Fruit fly (Drosophila melanogaster) whole organism, embryonic: Measurements from ENCODE around the gene Lamtor3.

ENCODE experiments used
- Atf6 ChIP-seq: fragments of 200-800 bp; sonication (Bioruptor generic); IDR thresholded peaks from 2 replicates; pipeline ENCODE4 v1.3.6; 2022; ENCODE audit warnings: missing biosample characterization, missing genetic modification characterization
- Awh ChIP-seq: fragments of 200-800 bp; sonication (Bioruptor generic); IDR thresholded peaks from 2 replicates; pipeline ENCODE4, ENCODE4 v1.3.6; 2022; ENCODE audit warnings: missing biosample characterization, missing genetic modification characterization
- CG10209 ChIP-seq: fragments of 200-800 bp; sonication (Bioruptor generic); optimal IDR thresholded peaks from 3 replicates; lab custom pipeline; 2017; ENCODE audit warnings: missing biosample characterization, mild to moderate bottlenecking, missing genetic modification characterization, missing genetic modification reagents
- CG11398 ChIP-seq: fragments of 200-800 bp; sonication (Bioruptor generic); optimal IDR thresholded peaks from 2 replicates; lab custom pipeline; 2016; ENCODE audit warnings: missing biosample characterization, missing genetic modification characterization
- CG13424 ChIP-seq: fragments of 200-800 bp; sonication (Bioruptor generic); optimal IDR thresholded peaks from 2 replicates; lab custom pipeline; 2019; ENCODE audit warnings: missing biosample characterization, mild to moderate bottlenecking, missing genetic modification characterization, moderate library complexity
- CG13894 ChIP-seq: fragments of 200-800 bp; sonication (Bioruptor generic); optimal IDR thresholded peaks from 3 replicates; lab custom pipeline; 2018; ENCODE audit warnings: missing biosample characterization, mild to moderate bottlenecking, missing genetic modification characterization, moderate library complexity
- CG14014 ChIP-seq: fragments of 200-800 bp; sonication (Bioruptor generic); IDR thresholded peaks from 2 replicates; pipeline ENCODE4 v1.3.6; 2022; ENCODE audit warnings: missing biosample characterization, missing genetic modification characterization
- CG14667 ChIP-seq: fragments of 200-800 bp; sonication (Bioruptor generic); IDR thresholded peaks from 2 replicates; pipeline ENCODE4 v1.3.6; 2022; ENCODE audit warnings: missing biosample characterization, missing genetic modification characterization
- CG17612 ChIP-seq: fragments of 200-800 bp; sonication (Bioruptor generic); IDR thresholded peaks from 2 replicates; pipeline ENCODE4 v1.3.6; 2022; ENCODE audit warnings: missing biosample characterization, missing genetic modification characterization
- CG18599 ChIP-seq: fragments of 200-800 bp; sonication (Bioruptor generic); optimal IDR thresholded peaks from 3 replicates; lab custom pipeline; 2017; ENCODE audit warnings: missing biosample characterization, missing genetic modification characterization, mild to moderate bottlenecking, moderate library complexity, missing genetic modification reagents
- CG2875 ChIP-seq: fragments of 200-800 bp; sonication (Bioruptor generic); optimal IDR thresholded peaks from 2 replicates; lab custom pipeline; 2017; ENCODE audit warnings: missing biosample characterization, mild to moderate bottlenecking, missing genetic modification characterization, missing genetic modification reagents
- CG4404 ChIP-seq: fragments of 200-800 bp; sonication (Bioruptor generic); IDR thresholded peaks from 2 replicates; pipeline ENCODE4 v1.3.6; 2022; ENCODE audit warnings: missing biosample characterization, missing genetic modification characterization
- CG6689 ChIP-seq: fragments of 200-800 bp; sonication (Bioruptor generic); IDR thresholded peaks from 2 replicates; pipeline ENCODE4 v1.3.6; 2022; ENCODE audit warnings: missing biosample characterization, missing genetic modification characterization
- CG7271 ChIP-seq: fragments of 200-800 bp; sonication (Bioruptor generic); optimal IDR thresholded peaks from 2 replicates; lab custom pipeline; 2018; ENCODE audit warnings: missing biosample characterization, mild to moderate bottlenecking, missing genetic modification characterization, moderate library complexity
- CG7357 ChIP-seq: fragments of 200-800 bp; sonication (Bioruptor generic); IDR thresholded peaks from 3 replicates; pipeline ENCODE4 v1.3.6; 2022; ENCODE audit warnings: missing biosample characterization, missing genetic modification characterization
- CG8290 ChIP-seq, 3 experiments: fragments of 200-800 bp; sonication (Bioruptor generic); optimal IDR thresholded peaks; 2 replicates each; lab custom pipeline; 2016 to 2019; ENCODE audit warnings: missing biosample characterization in 3 of 3, missing genetic modification characterization in 3 of 3, mild to moderate bottlenecking in 2 of 3, moderate library complexity in 1 of 3
- CG8388 ChIP-seq: fragments of 200-800 bp; sonication (Bioruptor generic); optimal IDR thresholded peaks from 2 replicates; lab custom pipeline; 2019; ENCODE audit warnings: missing biosample characterization, mild to moderate bottlenecking, missing genetic modification characterization, moderate library complexity
- CG9797 ChIP-seq: fragments of 200-800 bp; sonication (Bioruptor generic); optimal IDR thresholded peaks from 3 replicates; lab custom pipeline; 2018; ENCODE audit warnings: missing biosample characterization, mild to moderate bottlenecking, missing genetic modification characterization
- CTCF ChIP-seq: fragments of 200-800 bp; sonication (Bioruptor generic); optimal IDR thresholded peaks from 2 replicates; lab custom pipeline; 2017; ENCODE audit warnings: missing biosample characterization, mild to moderate bottlenecking, missing genetic modification characterization, moderate library complexity
- CoRest ChIP-seq: fragments of 200-800 bp; sonication (Bioruptor generic); optimal IDR thresholded peaks from 3 replicates; lab custom pipeline; 2018; ENCODE audit warnings: missing biosample characterization, mild to moderate bottlenecking, missing genetic modification characterization, moderate library complexity
- D19A ChIP-seq: fragments of 200-800 bp; optimal IDR thresholded peaks from 3 replicates; lab custom pipeline; 2019; ENCODE audit warnings: missing biosample characterization, mild to moderate bottlenecking, missing genetic modification characterization, moderate library complexity
- Doc2 ChIP-seq: fragments of 200-800 bp; sonication (Bioruptor generic); IDR thresholded peaks from 2 replicates; pipeline ENCODE4 v1.3.6; 2022; ENCODE audit warnings: missing biosample characterization, missing genetic modification characterization
- Drgx ChIP-seq: fragments of 200-800 bp; sonication (Bioruptor generic); IDR thresholded peaks from 2 replicates; pipeline ENCODE4 v1.3.6; 2022; ENCODE audit warnings: missing biosample characterization, missing genetic modification characterization
- H2.0 ChIP-seq: fragments of 200-800 bp; sonication (Bioruptor generic); IDR thresholded peaks from 2 replicates; pipeline ENCODE4 v1.3.6; 2022; ENCODE audit warnings: missing biosample characterization, missing genetic modification characterization
- HHEX ChIP-seq: fragments of 200-800 bp; sonication (Bioruptor generic); optimal IDR thresholded peaks from 3 replicates; lab custom pipeline; 2017; ENCODE audit warnings: missing biosample characterization, mild to moderate bottlenecking, missing genetic modification characterization, missing genetic modification reagents
- HLH3B ChIP-seq: fragments of 200-800 bp; sonication (Bioruptor generic); IDR thresholded peaks from 2 replicates; pipeline ENCODE4 v1.3.6; 2022; ENCODE audit warnings: missing biosample characterization, missing genetic modification characterization
- HmgZ ChIP-seq: fragments of 200-800 bp; sonication (Bioruptor generic); optimal IDR thresholded peaks from 2 replicates; lab custom pipeline; 2018; ENCODE audit warnings: missing biosample characterization, mild to moderate bottlenecking, missing genetic modification characterization
- Lim3 ChIP-seq: fragments of 200-800 bp; sonication (Bioruptor generic); IDR thresholded peaks from 2 replicates; pipeline ENCODE4 v1.3.6; 2022; ENCODE audit warnings: missing biosample characterization, missing genetic modification characterization
- NC2β ChIP-seq: fragments of 200-800 bp; sonication (Bioruptor generic); optimal IDR thresholded peaks from 2 replicates; lab custom pipeline; 2016; ENCODE audit warnings: missing biosample characterization, missing genetic modification characterization
- NK7.1 ChIP-seq: fragments of 200-800 bp; sonication (Bioruptor generic); optimal IDR thresholded peaks from 3 replicates; lab custom pipeline; 2016; ENCODE audit warnings: missing biosample characterization, missing genetic modification characterization
- Nf-YC ChIP-seq: fragments of 200-800 bp; optimal IDR thresholded peaks from 3 replicates; lab custom pipeline; 2019; ENCODE audit warnings: missing biosample characterization, mild to moderate bottlenecking, missing genetic modification characterization, moderate library complexity
- NfI ChIP-seq: fragments of 200-800 bp; sonication (Bioruptor generic); optimal IDR thresholded peaks from 3 replicates; lab custom pipeline; 2018; ENCODE audit warnings: missing biosample characterization, mild to moderate bottlenecking, missing genetic modification characterization, moderate library complexity
- Optix ChIP-seq: fragments of 200-800 bp; sonication (Bioruptor generic); IDR thresholded peaks from 3 replicates; pipeline ENCODE4 v1.3.6; 2022; ENCODE audit warnings: missing biosample characterization, missing genetic modification characterization
- Poxn ChIP-seq: fragments of 200-800 bp; sonication (Bioruptor generic); IDR thresholded peaks from 2 replicates; pipeline ENCODE4 v1.3.6; 2022; ENCODE audit warnings: missing biosample characterization, missing genetic modification characterization
- Sox102F ChIP-seq: fragments of 200-800 bp; sonication (Bioruptor generic); optimal IDR thresholded peaks from 2 replicates; lab custom pipeline; 2018; ENCODE audit warnings: missing biosample characterization, mild to moderate bottlenecking, missing genetic modification characterization, moderate library complexity
- Ssrp ChIP-seq: fragments of 200-800 bp; sonication (Bioruptor generic); optimal IDR thresholded peaks from 2 replicates; lab custom pipeline; 2018; ENCODE audit warnings: missing biosample characterization, mild to moderate bottlenecking, missing genetic modification characterization, moderate library complexity
- YL-1 ChIP-seq: fragments of 200-800 bp; sonication (Bioruptor generic); optimal IDR thresholded peaks from 3 replicates; lab custom pipeline; 2017; ENCODE audit warnings: missing biosample characterization, mild to moderate bottlenecking, missing genetic modification characterization
- ac ChIP-seq: fragments of 200-800 bp; sonication (Bioruptor generic); optimal IDR thresholded peaks from 3 replicates; lab custom pipeline; 2017; ENCODE audit warnings: missing biosample characterization, mild to moderate bottlenecking, missing genetic modification characterization
- cad ChIP-seq: fragments of >200 bp; optimal IDR thresholded peaks from 2 replicates; lab custom pipeline; 2017; ENCODE audit warnings: missing biosample characterization, missing genetic modification characterization
- chinmo ChIP-seq: fragments of 200-800 bp; sonication (Bioruptor generic); IDR thresholded peaks from 4 replicates; pipeline ENCODE4 v1.3.6; 2022; ENCODE audit warnings: missing biosample characterization, missing genetic modification characterization; ENCODE audit not compliant: partially characterized antibody
- dm ChIP-seq: fragments of 200-800 bp; sonication (Bioruptor generic); optimal IDR thresholded peaks from 3 replicates; lab custom pipeline; 2016; ENCODE audit warnings: missing biosample characterization, missing genetic modification characterization
- hbn ChIP-seq: fragments of 200-800 bp; sonication (Bioruptor generic); IDR thresholded peaks from 2 replicates; pipeline ENCODE4 v1.3.6; 2022; ENCODE audit warnings: missing biosample characterization, missing genetic modification characterization; ENCODE audit not compliant: partially characterized antibody
- hkb ChIP-seq, 2 experiments: fragments of 200-800 bp in 1 of 2; fragments of >200 bp in 1 of 2; sonication (Bioruptor generic) in 1 of 2; IDR thresholded peaks in 1 of 2; optimal IDR thresholded peaks in 1 of 2; 2 replicates each; pipeline versions ENCODE4 v1.3.6 to Lab custom; 2017 to 2022; ENCODE audit warnings: missing biosample characterization in 1 of 2, missing genetic modification characterization in 1 of 2
- kay ChIP-seq: fragments of 200-800 bp; sonication (Bioruptor generic); optimal IDR thresholded peaks from 2 replicates; lab custom pipeline; 2016; ENCODE audit warnings: missing biosample characterization, missing genetic modification characterization
- mam ChIP-seq: fragments of 200-800 bp; sonication (Bioruptor generic); optimal IDR thresholded peaks from 3 replicates; lab custom pipeline; 2016; ENCODE audit warnings: missing biosample characterization, missing genetic modification characterization
- scrt ChIP-seq: fragments of 200-800 bp; sonication (Bioruptor generic); optimal IDR thresholded peaks from 2 replicates; lab custom pipeline; 2018; ENCODE audit warnings: missing biosample characterization, mild to moderate bottlenecking, missing genetic modification characterization, moderate library complexity
- slp2 ChIP-seq: fragments of 200-800 bp; sonication (Bioruptor generic); optimal IDR thresholded peaks from 2 replicates; lab custom pipeline; 2016; ENCODE audit warnings: missing biosample characterization, missing genetic modification characterization
- stwl ChIP-seq: fragments of 200-800 bp; sonication (Bioruptor generic); optimal IDR thresholded peaks from 3 replicates; lab custom pipeline; 2018; ENCODE audit warnings: missing biosample characterization, mild to moderate bottlenecking, missing genetic modification characterization, moderate library complexity
- tx ChIP-seq: fragments of 200-800 bp; sonication (Bioruptor generic); optimal IDR thresholded peaks from 2 replicates; lab custom pipeline; 2016; ENCODE audit warnings: missing biosample characterization, missing genetic modification characterization
- wor ChIP-seq: fragments of 200-800 bp; sonication (Bioruptor generic); IDR thresholded peaks from 2 replicates; pipeline ENCODE4 v1.3.6; 2022; ENCODE audit warnings: missing biosample characterization, missing genetic modification characterization
- zf30C ChIP-seq: fragments of 200-800 bp; sonication (Bioruptor generic); optimal IDR thresholded peaks from 3 replicates; lab custom pipeline; 2018; ENCODE audit warnings: missing biosample characterization, mild to moderate bottlenecking, missing genetic modification characterization

Lamtor3 gene

DNA sequence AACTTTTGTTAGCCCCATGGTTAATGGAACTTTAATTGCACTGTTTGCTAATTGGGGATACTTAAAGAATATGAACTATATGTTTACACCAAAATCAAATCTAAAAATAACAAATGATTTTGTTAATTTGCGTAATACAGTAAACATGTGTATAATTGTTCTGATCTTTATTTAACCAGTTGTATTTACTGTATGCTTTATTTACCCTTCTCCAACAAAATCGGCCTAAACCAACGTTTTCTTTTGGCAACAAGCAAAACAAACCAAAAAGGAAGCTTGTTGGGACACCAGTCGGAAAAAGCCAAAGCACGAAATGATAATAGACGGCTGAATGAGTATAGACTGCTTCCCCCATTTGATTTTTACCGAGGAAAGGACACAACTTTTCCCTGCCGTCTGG is 10.4 kb upstream of the Lamtor3 start (continued):
- no peak for TF ChIP-seq CG8388
- no peak for TF ChIP-seq YL-1 (GFP tag; lab: Kevin White, UChicago)
- no peak for TF ChIP-seq hbn (GFP tag; lab: Robert Waterston, UW)
- no peak for TF ChIP-seq zf30C (GFP tag; lab: Kevin White, UChicago)
- no peak for TF ChIP-seq dm (GFP tag; lab: Kevin White, UChicago)
- TF ChIP-seq Ssrp (tag; lab: Kevin White, UChicago), result no peak
- TF ChIP-seq cad, result no peak
- no peak for TF ChIP-seq CG14667 (GFP tag; lab: Robert Waterston, UW)
- no peak for TF ChIP-seq NC2β (GFP tag; lab: Kevin White, UChicago)
- no peak for TF ChIP-seq H2.0 (GFP tag; lab: Robert Waterston, UW)
- TF ChIP-seq CG4404, result no peak
- TF ChIP-seq CG17612 (GFP tag; lab: Robert Waterston, UW), result peak; percentile 44; the same call in 1 of the 2 replicates
- no peak for TF ChIP-seq Optix (GFP tag; lab: Robert Waterston, UW)
- peak; percentile 79 for TF ChIP-seq CG13894 (tag; lab: Kevin White, UChicago)
- TF ChIP-seq Sox102F (GFP tag; lab: Kevin White, UChicago), result no peak
- TF ChIP-seq D19A (tag; lab: Kevin White, UChicago), result no peak
- no peak for TF ChIP-seq CTCF
- TF ChIP-seq stwl (tag; lab: Kevin White, UChicago), result no peak
- TF ChIP-seq HHEX (GFP tag; lab: Kevin White, UChicago), result peak; percentile 76
- no peak for TF ChIP-seq chinmo (GFP tag; lab: Robert Waterston, UW)
- peak; percentile 53; the same call in 1 of the 2 replicates for TF ChIP-seq CG14014
- peak; percentile 88 for TF ChIP-seq Atf6 (GFP tag; lab: Robert Waterston, UW)
- TF ChIP-seq CG6689, result no peak
- no peak for TF ChIP-seq Poxn (GFP tag; lab: Robert Waterston, UW)
- TF ChIP-seq Lim3, result no peak
- no peak for TF ChIP-seq tx (GFP tag; lab: Kevin White, UChicago)
- no peak for TF ChIP-seq slp2 (GFP tag; lab: Kevin White, UChicago)
- TF ChIP-seq Nf-YC (tag; lab: Kevin White, UChicago), result no peak
- no peak for TF ChIP-seq CG7357 (GFP tag; lab: Robert Waterston, UW)
- TF ChIP-seq mam (GFP tag; lab: Kevin White, UChicago), result peak; percentile 49
- no peak for TF ChIP-seq CG2875 (GFP tag; lab: Kevin White, UChicago)
- TF ChIP-seq kay, result peak; percentile 7
- no peak for TF ChIP-seq ac (GFP tag; lab: Kevin White, UChicago)
- peak; percentile 62 for TF ChIP-seq HmgZ (tag; lab: Kevin White, UChicago)
- TF ChIP-seq CG8290 (GFP tag; optimal IDR thresholded peaks at IDR 0.05; lab: Kevin White, UChicago), result no peak
- peak in 1 of 2 experiments; percentile 95 for TF ChIP-seq CG8290 (tag; optimal IDR thresholded peaks at IDR 0.05; lab: Kevin White, UChicago)
- no peak for TF ChIP-seq Drgx
- peak; percentile 60 for TF ChIP-seq NfI
- TF ChIP-seq HLH3B (GFP tag; lab: Robert Waterston, UW), result no peak
- no peak for TF ChIP-seq Doc2 (GFP tag; lab: Robert Waterston, UW)
- TF ChIP-seq CG13424 (tag; lab: Kevin White, UChicago), result no peak
- peak; percentile 58 for TF ChIP-seq scrt (GFP tag; lab: Kevin White, UChicago)
- TF ChIP-seq hkb (optimal IDR thresholded peaks at IDR 0.05; lab: Kevin White, UChicago), result no peak
- peak; percentile 65 for TF ChIP-seq hkb (GFP tag; IDR thresholded peaks at IDR 0.05; lab: Robert Waterston, UW)
- TF ChIP-seq CG7271, result no peak
- peak; percentile 72 for TF ChIP-seq CG10209 (GFP tag; lab: Kevin White, UChicago)
- TF ChIP-seq CG11398 (GFP tag; lab: Kevin White, UChicago), result peak; percentile 47
- TF ChIP-seq CG18599 (GFP tag; lab: Kevin White, UChicago), result peak; percentile 92
- TF ChIP-seq CoRest (tag; lab: Kevin White, UChicago), result peak; percentile 50
- no peak for TF ChIP-seq wor
- TF ChIP-seq NK7.1, result peak; percentile 61
- TF ChIP-seq CG9797 (GFP tag; lab: Kevin White, UChicago), result no peak
- TF ChIP-seq Awh (GFP tag; lab: Robert Waterston, UW), result no peak
